Worm (Caenorhabditis elegans) whole organism, L1 larva: ENCODE data around the gene lag-2.

Experiments used
- C04F5.9 ChIP-seq: sonication (generic microtip); optimal IDR thresholded peaks from 2 replicates; lab custom pipeline; 2016; ENCODE audit warnings: missing genetic modification characterization, missing compliant biosample characterization
- C34B4.2 ChIP-seq: sonication (generic microtip); optimal IDR thresholded peaks from 2 replicates; lab custom pipeline; 2017; ENCODE audit warnings: mild to moderate bottlenecking, missing genetic modification characterization, missing compliant biosample characterization
- alr-1 ChIP-seq: fragments of 200-800 bp; sonication (Bioruptor generic); optimal IDR thresholded peaks from 2 replicates; lab custom pipeline; 2018; ENCODE audit warnings: borderline replicate concordance, mild to moderate bottlenecking, missing genetic modification characterization, missing compliant biosample characterization
- aly-2 ChIP-seq: fragments of 150-350 bp; optimal IDR thresholded peaks from 2 replicates; lab custom pipeline; 2014; ENCODE audit warnings: missing biosample characterization, missing genetic modification characterization
- blmp-1 ChIP-seq: fragments of 150-350 bp; optimal IDR thresholded peaks from 2 replicates; lab custom pipeline; 2014; ENCODE audit warnings: missing biosample characterization, missing genetic modification characterization
- ceh-63 ChIP-seq: fragments of 200-800 bp; sonication (Bioruptor generic); optimal IDR thresholded peaks from 2 replicates; lab custom pipeline; 2018; ENCODE audit warnings: mild to moderate bottlenecking, missing genetic modification characterization, missing compliant biosample characterization
- ceh-88 ChIP-seq: fragments of 200-800 bp; sonication (Bioruptor generic); IDR thresholded peaks from 2 replicates; pipeline ENCODE4 v1.3.6; 2022; ENCODE audit warnings: missing genetic modification characterization, missing compliant biosample characterization
- dpl-1 ChIP-seq, 3 experiments: fragments of 150-350 bp in 2 of 3; sonication (generic microtip) in 1 of 3; optimal IDR thresholded peaks; 2 replicates each; lab custom pipeline; 2014 to 2017; ENCODE audit warnings: missing biosample characterization in 3 of 3, missing genetic modification characterization in 3 of 3, missing genetic modification reagents in 3 of 3
- dsc-1 ChIP-seq: sonication (generic microtip); optimal IDR thresholded peaks from 2 replicates; lab custom pipeline; 2016; ENCODE audit warnings: mild to moderate bottlenecking, missing genetic modification characterization, missing compliant biosample characterization
- ets-5 ChIP-seq: fragments of 200-800 bp; sonication (Bioruptor generic); IDR thresholded peaks from 2 replicates; pipeline ENCODE4 v1.3.6; 2022; ENCODE audit warnings: missing genetic modification characterization, missing compliant biosample characterization
- fos-1 ChIP-seq: fragments of 150-350 bp; optimal IDR thresholded peaks from 2 replicates; lab custom pipeline; 2014; ENCODE audit warnings: missing biosample characterization, missing genetic modification characterization
- hlh-17 ChIP-seq: fragments of 200-800 bp; sonication (Bioruptor generic); optimal IDR thresholded peaks from 2 replicates; lab custom pipeline; 2018; ENCODE audit warnings: missing genetic modification characterization, mild to moderate bottlenecking, missing compliant biosample characterization, moderate library complexity, borderline replicate concordance
- hlh-4 ChIP-seq: sonication (generic microtip); optimal IDR thresholded peaks from 2 replicates; lab custom pipeline; 2016; ENCODE audit warnings: mild to moderate bottlenecking, missing genetic modification characterization, missing compliant biosample characterization
- hpl-2 ChIP-seq: fragments of 150-350 bp; optimal IDR thresholded peaks from 2 replicates; lab custom pipeline; 2014; ENCODE audit warnings: missing biosample characterization, missing genetic modification reagents, missing genetic modification characterization
- irx-1 ChIP-seq: sonication (generic microtip); optimal IDR thresholded peaks from 2 replicates; lab custom pipeline; 2016; ENCODE audit warnings: missing genetic modification characterization, missing compliant biosample characterization
- isw-1 ChIP-seq: fragments of 200-800 bp; sonication (Bioruptor generic); IDR thresholded peaks from 2 replicates; pipeline ENCODE4 v1.3.6; 2022; ENCODE audit warnings: missing genetic modification characterization, missing compliant biosample characterization
- lin-14 ChIP-seq: fragments of 200-800 bp; sonication (Bioruptor generic); optimal IDR thresholded peaks from 2 replicates; lab custom pipeline; 2018; ENCODE audit warnings: mild to moderate bottlenecking, missing genetic modification characterization, moderate library complexity, missing compliant biosample characterization
- lin-39 ChIP-seq: fragments of 150-350 bp; optimal IDR thresholded peaks from 2 replicates; lab custom pipeline; 2014; ENCODE audit warnings: missing biosample characterization, missing genetic modification reagents, missing genetic modification characterization
- mab-9 ChIP-seq: fragments of 200-800 bp; sonication (Bioruptor generic); IDR thresholded peaks from 2 replicates; pipeline ENCODE4 v1.3.6; 2022; ENCODE audit warnings: missing genetic modification reagents, missing genetic modification characterization, missing compliant biosample characterization
- mdl-1 ChIP-seq, 2 experiments: fragments of 150-350 bp; optimal IDR thresholded peaks; 2 replicates each; lab custom pipeline; 2014 to 2017; ENCODE audit warnings: missing biosample characterization in 2 of 2, missing genetic modification characterization in 2 of 2, inconsistent platforms in 1 of 2
- nhr-20 ChIP-seq: sonication (generic microtip); optimal IDR thresholded peaks from 2 replicates; lab custom pipeline; 2016; ENCODE audit warnings: mild to moderate bottlenecking, missing genetic modification characterization, missing compliant biosample characterization
- nhr-28 ChIP-seq: fragments of 150-350 bp; optimal IDR thresholded peaks from 2 replicates; lab custom pipeline; 2014; ENCODE audit warnings: missing biosample characterization, missing genetic modification characterization
- nhr-71 ChIP-seq: sonication (generic microtip); optimal IDR thresholded peaks from 2 replicates; lab custom pipeline; 2016; ENCODE audit warnings: mild to moderate bottlenecking, missing genetic modification characterization, moderate library complexity, missing compliant biosample characterization
- nhr-85 ChIP-seq: sonication (generic microtip); peaks from one replicate; lab custom pipeline; 2016; ENCODE audit warnings: missing genetic modification characterization, inconsistent platforms, missing compliant biosample characterization
- pag-3 ChIP-seq: sonication (generic microtip); optimal IDR thresholded peaks from 2 replicates; lab custom pipeline; 2017; ENCODE audit warnings: missing genetic modification characterization, mild to moderate bottlenecking, missing compliant biosample characterization, antibody characterized with exemption, borderline replicate concordance; ENCODE audit not compliant: insufficient read depth
- pax-3 ChIP-seq: fragments of 200-800 bp; sonication (Bioruptor generic); optimal IDR thresholded peaks from 2 replicates; lab custom pipeline; 2018; ENCODE audit warnings: mild to moderate bottlenecking, missing genetic modification characterization, moderate library complexity, missing compliant biosample characterization
- rnt-1 ChIP-seq: sonication (generic microtip); optimal IDR thresholded peaks from 2 replicates; lab custom pipeline; 2016; ENCODE audit warnings: mild to moderate bottlenecking, missing genetic modification characterization, moderate library complexity, missing compliant biosample characterization
- skn-1 ChIP-seq: fragments of 150-350 bp; optimal IDR thresholded peaks from 2 replicates; lab custom pipeline; 2014; ENCODE audit warnings: missing biosample characterization, missing genetic modification characterization
- snpc-4 ChIP-seq: fragments of 150-350 bp; optimal IDR thresholded peaks from 2 replicates; lab custom pipeline; 2014; ENCODE audit warnings: missing biosample characterization, missing genetic modification characterization
- snu-23 ChIP-seq: sonication (generic microtip); optimal IDR thresholded peaks from 2 replicates; lab custom pipeline; 2016; ENCODE audit warnings: missing genetic modification characterization, missing compliant biosample characterization
- unc-30 ChIP-seq: sonication (generic microtip); optimal IDR thresholded peaks from 2 replicates; lab custom pipeline; 2017; ENCODE audit warnings: missing biosample characterization, missing genetic modification characterization
- unc-62 ChIP-seq: fragments of 150-350 bp; optimal IDR thresholded peaks from 2 replicates; lab custom pipeline; 2014; ENCODE audit warnings: missing biosample characterization, missing genetic modification reagents, missing genetic modification characterization
- unc-98 ChIP-seq: fragments of 200-800 bp; sonication (Bioruptor generic); IDR thresholded peaks from 2 replicates; pipeline ENCODE4 v1.3.6; 2022; ENCODE audit warnings: missing genetic modification characterization, missing compliant biosample characterization

lag-2 gene

DNA sequence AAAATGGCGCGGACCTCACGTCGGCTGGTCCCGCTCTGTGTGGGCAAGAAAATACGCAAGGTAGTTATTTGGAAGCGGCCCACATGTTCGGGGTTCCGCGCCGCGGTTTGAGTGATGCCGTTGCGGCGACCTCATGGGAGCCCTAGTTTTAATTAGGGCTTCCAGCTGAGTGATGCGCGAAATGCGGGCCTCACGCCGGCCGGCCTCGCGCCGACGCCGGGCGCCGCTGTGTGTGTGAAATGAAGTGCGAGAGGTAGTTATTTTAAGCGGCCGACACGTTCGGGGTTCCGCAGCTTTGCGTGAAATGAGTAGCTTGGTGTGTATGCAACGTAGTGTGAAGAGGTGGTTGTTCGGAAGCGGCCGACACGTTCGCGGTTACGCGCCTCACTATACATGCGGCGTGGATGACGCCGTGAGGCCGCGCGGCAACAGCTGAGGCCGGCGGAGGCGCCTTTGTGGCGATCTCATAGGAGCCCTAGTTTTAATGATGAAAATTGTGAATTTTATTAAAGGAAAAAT is 38.2 kb upstream of the lag-2 start:
- TF ChIP-seq ceh-63 (GFP tag; lab: Kevin White, UChicago) (no peak), ets-5 (GFP tag; lab: Robert Waterston, UW) (no peak), hlh-4 (tag; lab: Kevin White, UChicago) (no peak), ceh-88 (no peak), C34B4.2 (no peak), lin-39 (tag; lab: Kevin White, UChicago) (no peak), rnt-1 (tag; lab: Kevin White, UChicago) (no peak), dsc-1 (tag; lab: Kevin White, UChicago) (no peak), nhr-28 (no peak), unc-98 (GFP tag; lab: Robert Waterston, UW) (no peak), mdl-1 (tag; optimal IDR thresholded peaks at IDR 0.05; lab: Kevin White, UChicago) (no peak), snu-23 (GFP tag; lab: Kevin White, UChicago) (no peak), unc-30 (tag; lab: Kevin White, UChicago) (no peak), nhr-71 (tag; lab: Kevin White, UChicago) (no peak), hlh-17 (no peak), lin-14 (GFP tag; lab: Kevin White, UChicago) (no peak), snpc-4 (tag; lab: Kevin White, UChicago) (no peak), alr-1 (tag; lab: Kevin White, UChicago) (no peak), pax-3 (tag; lab: Kevin White, UChicago) (no peak)

DNA sequence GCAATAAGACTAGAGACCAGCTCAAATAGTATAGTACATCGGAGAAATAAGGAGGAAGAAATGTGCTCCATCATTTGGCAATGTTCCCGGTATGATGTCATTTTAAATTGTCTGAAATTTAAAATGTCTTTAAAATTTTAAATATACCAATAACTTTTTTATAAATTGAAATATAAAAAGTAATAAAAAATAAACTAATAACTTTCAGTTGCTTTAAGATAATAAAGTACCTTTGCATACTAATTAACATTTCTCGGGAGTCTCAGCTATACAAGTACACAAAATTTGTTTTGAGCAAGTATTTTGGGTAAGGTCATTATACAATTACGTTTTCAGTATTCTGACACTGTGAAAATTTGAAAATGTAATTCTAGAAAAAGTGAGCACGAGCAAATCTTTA is 36.3 kb upstream of the lag-2 start, which contains the start of gene srab-6:
srab-6 (minus strand) TSS at position 101 of the 400 bp plus-strand sequence.
- TF ChIP-seq mab-9: no peak
- TF ChIP-seq pag-3 (tag; lab: Kevin White, UChicago): no peak
- TF ChIP-seq nhr-20 (tag; lab: Kevin White, UChicago): no peak
- no peak for TF ChIP-seq dpl-1 (GFP tag; optimal IDR thresholded peaks at IDR 0.05; lab: Kevin White, UChicago)
- TF ChIP-seq nhr-28: no peak
- no peak for TF ChIP-seq hpl-2
- no peak for TF ChIP-seq aly-2 (tag; lab: Kevin White, UChicago)

DNA sequence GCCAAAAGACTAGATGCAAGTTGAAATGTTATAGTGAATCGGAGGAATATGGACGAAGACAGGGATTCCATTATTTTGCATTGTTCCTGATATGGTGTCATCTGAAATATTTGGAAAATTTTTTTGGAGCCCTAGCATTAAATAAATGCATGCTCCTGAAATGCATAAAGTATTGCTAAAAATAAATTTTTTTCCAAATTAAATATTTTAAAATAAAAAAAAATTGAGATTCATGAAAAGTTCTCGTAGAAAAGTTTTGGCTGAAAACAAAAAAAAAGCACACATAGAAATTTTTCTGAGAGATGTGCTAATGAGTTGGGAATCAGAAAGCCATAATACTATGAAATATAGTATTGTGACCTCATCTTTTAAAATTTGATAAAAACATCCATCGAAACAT is 33.1 kb upstream of the lag-2 start, which contains the start of gene srab-7:
srab-7 (minus strand) TSS at position 101 of the 400 bp plus-strand sequence.
- no peak for TF ChIP-seq ceh-63 (GFP tag; lab: Kevin White, UChicago)
- TF ChIP-seq nhr-85: no peak
- TF ChIP-seq irx-1 (tag; lab: Kevin White, UChicago): no peak
- TF ChIP-seq nhr-20 (tag; lab: Kevin White, UChicago): no peak
- TF ChIP-seq, all 84 proteins: peak for 0

DNA sequence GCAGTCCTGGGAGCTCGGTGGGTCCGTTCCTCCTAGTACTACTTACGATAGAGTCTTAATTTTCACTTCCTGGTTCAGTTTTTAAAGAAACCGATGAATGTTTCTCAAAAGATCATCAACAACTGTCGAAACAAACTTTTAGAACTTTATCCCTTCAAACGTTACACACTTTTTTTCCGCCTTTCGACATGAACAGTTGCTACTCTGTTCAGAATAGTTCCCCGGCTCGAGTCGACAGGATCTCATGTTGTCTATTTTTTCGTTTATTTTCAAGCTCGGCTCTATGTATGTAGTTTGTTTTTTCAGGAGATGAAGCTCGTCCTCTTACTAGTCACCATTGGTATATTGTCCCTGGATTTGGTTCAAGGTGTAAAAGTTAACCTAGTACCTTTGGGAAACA is 31.4 kb upstream of the lag-2 start, which contains the start of gene exh-1:
exh-1 (plus strand) TSS at position 301 of the 400 bp plus-strand sequence.
- TF ChIP-seq nhr-20 (tag; lab: Kevin White, UChicago): no peak

DNA sequence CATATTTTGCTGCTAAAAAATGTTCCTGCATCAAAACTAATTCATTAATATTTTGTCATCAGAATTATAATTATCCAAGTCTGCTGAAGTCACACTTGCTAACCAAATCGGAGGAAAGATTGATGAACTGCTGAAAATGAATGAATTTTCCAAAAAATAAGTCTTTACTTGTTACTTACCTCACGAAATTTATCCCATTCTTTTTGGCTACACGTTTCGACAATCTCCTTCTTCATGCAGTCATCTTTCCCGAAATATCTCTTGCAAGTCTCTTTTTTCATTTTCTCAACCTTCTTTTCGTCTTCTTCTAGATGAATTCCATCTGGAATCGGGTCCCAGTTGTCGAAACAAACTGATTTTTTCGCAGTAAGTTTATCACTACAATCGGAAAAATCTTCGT is 29.8 kb upstream of the lag-2 start:
- TF ChIP-seq unc-62 (GFP tag; lab: Kevin White, UChicago): no peak
- TF ChIP-seq nhr-71 (tag; lab: Kevin White, UChicago): no peak
- TF ChIP-seq lin-39 (tag; lab: Kevin White, UChicago): no peak
- no peak for TF ChIP-seq ceh-63 (GFP tag; lab: Kevin White, UChicago)
- no peak for TF ChIP-seq dsc-1 (tag; lab: Kevin White, UChicago)
- TF ChIP-seq isw-1 (GFP tag; lab: Robert Waterston, UW): no peak
- no peak for TF ChIP-seq C34B4.2
- no peak for TF ChIP-seq fos-1 (tag; lab: Kevin White, UChicago)
- no peak for TF ChIP-seq C04F5.9 (tag; lab: Kevin White, UChicago)
- TF ChIP-seq nhr-85: no peak
- TF ChIP-seq skn-1: no peak
- no peak for TF ChIP-seq blmp-1
- no peak for TF ChIP-seq mdl-1 (tag; optimal IDR thresholded peaks at IDR 0.05; lab: Kevin White, UChicago)
- TF ChIP-seq dpl-1 (GFP tag; optimal IDR thresholded peaks at IDR 0.05; lab: Kevin White, UChicago): no peak
